Fruit fly (Drosophila melanogaster) whole organism, embryonic: Measurements from ENCODE around the gene CG3119.

Experiments used
- Atf6 ChIP-seq: fragments of 200-800 bp; sonication (Bioruptor generic); IDR thresholded peaks from 2 replicates; pipeline ENCODE4 v1.3.6; 2022; ENCODE audit warnings: missing biosample characterization, missing genetic modification characterization
- B-H2 ChIP-seq: fragments of 200-800 bp; sonication (Bioruptor generic); optimal IDR thresholded peaks from 2 replicates; lab custom pipeline; 2018; ENCODE audit warnings: missing biosample characterization, mild to moderate bottlenecking, missing genetic modification characterization
- CG10543 ChIP-seq: fragments of 200-800 bp; sonication (Bioruptor generic); optimal IDR thresholded peaks from 3 replicates; lab custom pipeline; 2017; ENCODE audit warnings: missing biosample characterization, mild to moderate bottlenecking, missing genetic modification characterization, moderate library complexity
- CG11696 ChIP-seq: fragments of 200-800 bp; sonication (Bioruptor generic); IDR thresholded peaks from 2 replicates; pipeline ENCODE4 v1.3.6; 2022; ENCODE audit warnings: missing biosample characterization, missing genetic modification characterization
- CG13123 ChIP-seq: fragments of 200-800 bp; sonication (Bioruptor generic); optimal IDR thresholded peaks from 2 replicates; lab custom pipeline; 2016; ENCODE audit warnings: missing biosample characterization, missing genetic modification characterization
- CG14710 ChIP-seq: fragments of 200-800 bp; sonication (Bioruptor generic); optimal IDR thresholded peaks from 3 replicates; lab custom pipeline; 2019; ENCODE audit warnings: missing biosample characterization, mild to moderate bottlenecking, missing genetic modification characterization, moderate library complexity
- CG15011 ChIP-seq: fragments of 200-800 bp; sonication (Bioruptor generic); optimal IDR thresholded peaks from 3 replicates; lab custom pipeline; 2018; ENCODE audit warnings: missing biosample characterization, mild to moderate bottlenecking, missing genetic modification characterization
- CG16813 ChIP-seq: fragments of 200-800 bp; sonication (Bioruptor generic); IDR thresholded peaks from 3 replicates; pipeline ENCODE4 v1.3.6; 2022; ENCODE audit warnings: missing biosample characterization, missing genetic modification characterization; ENCODE audit not compliant: partially characterized antibody
- CG17385 ChIP-seq: fragments of 200-800 bp; sonication (Bioruptor generic); optimal IDR thresholded peaks from 3 replicates; lab custom pipeline; 2018; ENCODE audit warnings: missing biosample characterization, mild to moderate bottlenecking, missing genetic modification characterization
- CG18599 ChIP-seq: fragments of 200-800 bp; sonication (Bioruptor generic); optimal IDR thresholded peaks from 3 replicates; lab custom pipeline; 2017; ENCODE audit warnings: missing biosample characterization, missing genetic modification characterization, mild to moderate bottlenecking, moderate library complexity, missing genetic modification reagents
- CG2199 ChIP-seq: fragments of 200-800 bp; sonication (Bioruptor generic); IDR thresholded peaks from 3 replicates; pipeline ENCODE4 v1.3.6; 2022; ENCODE audit warnings: missing biosample characterization, missing genetic modification characterization
- CG30020 ChIP-seq: fragments of 200-800 bp; optimal IDR thresholded peaks from 2 replicates; lab custom pipeline; 2019; ENCODE audit warnings: missing biosample characterization, mild to moderate bottlenecking, missing genetic modification characterization, moderate library complexity
- CG4360 ChIP-seq: fragments of 200-800 bp; sonication (Bioruptor generic); IDR thresholded peaks from 2 replicates; pipeline ENCODE4 v1.3.6; 2022; ENCODE audit warnings: missing biosample characterization, missing genetic modification characterization
- CG43689 ChIP-seq: fragments of 200-800 bp; sonication (Bioruptor generic); IDR thresholded peaks from 2 replicates; pipeline ENCODE4 v1.3.6; 2022; ENCODE audit warnings: missing biosample characterization, missing genetic modification characterization
- CG6683 ChIP-seq: fragments of 200-800 bp; sonication (Bioruptor generic); optimal IDR thresholded peaks from 2 replicates; lab custom pipeline; 2017; ENCODE audit warnings: missing biosample characterization, mild to moderate bottlenecking, missing genetic modification characterization, missing genetic modification reagents
- CG7556 ChIP-seq: fragments of 200-800 bp; sonication (Bioruptor generic); optimal IDR thresholded peaks from 2 replicates; lab custom pipeline; 2017; ENCODE audit warnings: missing biosample characterization, mild to moderate bottlenecking, missing genetic modification characterization
- CG7987 ChIP-seq: fragments of 200-800 bp; sonication (Bioruptor generic); optimal IDR thresholded peaks from 2 replicates; lab custom pipeline; 2018; ENCODE audit warnings: missing biosample characterization, mild to moderate bottlenecking, missing genetic modification characterization, moderate library complexity
- CG9876 ChIP-seq: fragments of 200-800 bp; sonication (Bioruptor generic); optimal IDR thresholded peaks from 2 replicates; lab custom pipeline; 2016; ENCODE audit warnings: missing biosample characterization, missing genetic modification characterization
- D19B ChIP-seq: fragments of 200-800 bp; sonication (Bioruptor generic); optimal IDR thresholded peaks from 2 replicates; lab custom pipeline; 2017; ENCODE audit warnings: missing biosample characterization, mild to moderate bottlenecking, missing genetic modification characterization
- Deaf1 ChIP-seq: fragments of 200-800 bp; optimal IDR thresholded peaks from 3 replicates; lab custom pipeline; 2019; ENCODE audit warnings: missing biosample characterization, mild to moderate bottlenecking, missing genetic modification characterization, moderate library complexity
- Ets65A ChIP-seq: fragments of 200-800 bp; sonication (Bioruptor generic); peaks from one replicate; lab custom pipeline; 2016; ENCODE audit warnings: missing biosample characterization, missing genetic modification characterization
- Gsc ChIP-seq: fragments of 200-800 bp; sonication (Bioruptor generic); IDR thresholded peaks from 2 replicates; pipeline ENCODE4 v1.3.6; 2022; ENCODE audit warnings: missing biosample characterization, missing genetic modification characterization
- H15 ChIP-seq: fragments of 200-800 bp; sonication (Bioruptor generic); IDR thresholded peaks from 3 replicates; pipeline ENCODE4 v1.3.6; 2022; ENCODE audit warnings: missing biosample characterization, missing genetic modification characterization
- Hr51 ChIP-seq, 2 experiments: fragments of 200-800 bp; sonication (Bioruptor generic); optimal IDR thresholded peaks; 2 replicates in 1 of 2; 3 replicates in 1 of 2; lab custom pipeline; 2016 to 2018; ENCODE audit warnings: missing biosample characterization in 2 of 2, missing genetic modification characterization in 2 of 2, mild to moderate bottlenecking in 1 of 2, moderate library complexity in 1 of 2
- Jarid2 ChIP-seq: fragments of 200-800 bp; sonication (Bioruptor generic); optimal IDR thresholded peaks from 3 replicates; lab custom pipeline; 2017; ENCODE audit warnings: mild to moderate bottlenecking, missing biosample characterization, missing genetic modification reagents, missing genetic modification characterization
- Mad ChIP-seq: fragments of 200-800 bp; sonication (Bioruptor generic); optimal IDR thresholded peaks from 2 replicates; lab custom pipeline; 2016; ENCODE audit warnings: missing biosample characterization, missing genetic modification characterization
- Mrtf ChIP-seq: fragments of 200-800 bp; sonication (Bioruptor generic); IDR thresholded peaks from 3 replicates; pipeline ENCODE4 v1.3.6; 2022; ENCODE audit warnings: missing biosample characterization, missing genetic modification characterization
- Pdp1 ChIP-seq, 2 experiments: fragments of 200-800 bp; sonication (Bioruptor generic); optimal IDR thresholded peaks; 3 replicates each; lab custom pipeline; 2016; ENCODE audit warnings: missing biosample characterization in 2 of 2, missing genetic modification characterization in 2 of 2, mild to moderate bottlenecking in 1 of 2, moderate library complexity in 1 of 2
- Sox102F ChIP-seq: fragments of 200-800 bp; sonication (Bioruptor generic); optimal IDR thresholded peaks from 2 replicates; lab custom pipeline; 2018; ENCODE audit warnings: missing biosample characterization, mild to moderate bottlenecking, missing genetic modification characterization, moderate library complexity
- br ChIP-seq: fragments of >200 bp; optimal IDR thresholded peaks from 2 replicates; lab custom pipeline; 2017
- caup ChIP-seq: fragments of 200-800 bp; sonication (Bioruptor generic); optimal IDR thresholded peaks from 3 replicates; lab custom pipeline; 2017; ENCODE audit warnings: missing biosample characterization, mild to moderate bottlenecking, missing genetic modification characterization, moderate library complexity; ENCODE audit not compliant: severe bottlenecking
- chinmo ChIP-seq: fragments of 200-800 bp; sonication (Bioruptor generic); IDR thresholded peaks from 4 replicates; pipeline ENCODE4 v1.3.6; 2022; ENCODE audit warnings: missing biosample characterization, missing genetic modification characterization; ENCODE audit not compliant: partially characterized antibody
- chm ChIP-seq: fragments of 200-800 bp; sonication (Bioruptor generic); IDR thresholded peaks from 2 replicates; pipeline ENCODE4 v1.3.6; 2022; ENCODE audit warnings: missing biosample characterization, missing genetic modification characterization
- crc ChIP-seq: fragments of 200-800 bp; sonication (Bioruptor generic); optimal IDR thresholded peaks from 2 replicates; lab custom pipeline; 2016; ENCODE audit warnings: missing biosample characterization, missing genetic modification characterization
- cwo ChIP-seq: fragments of 200-800 bp; sonication (Bioruptor generic); optimal IDR thresholded peaks from 3 replicates; lab custom pipeline; 2017; ENCODE audit warnings: missing biosample characterization, missing genetic modification characterization, mild to moderate bottlenecking, moderate library complexity, missing genetic modification reagents
- eve ChIP-seq, 2 experiments: fragments of >200 bp; optimal IDR thresholded peaks; 2 replicates each; lab custom pipeline; 2017; ENCODE audit warnings: missing biosample characterization in 2 of 2, missing genetic modification characterization in 2 of 2
- exex ChIP-seq: fragments of 200-800 bp; sonication (Bioruptor generic); optimal IDR thresholded peaks from 4 replicates; lab custom pipeline; 2018; ENCODE audit warnings: missing biosample characterization, mild to moderate bottlenecking, missing genetic modification characterization, moderate library complexity
- ftz-f1 ChIP-seq: fragments of 200-800 bp; sonication (Bioruptor generic); optimal IDR thresholded peaks from 2 replicates; lab custom pipeline; 2016; ENCODE audit warnings: missing biosample characterization, missing genetic modification characterization
- gem ChIP-seq: fragments of 200-800 bp; sonication (Bioruptor generic); optimal IDR thresholded peaks from 2 replicates; lab custom pipeline; 2019; ENCODE audit warnings: missing biosample characterization, mild to moderate bottlenecking, missing genetic modification characterization, moderate library complexity
- inv ChIP-seq: fragments of 200-800 bp; sonication (Bioruptor generic); IDR thresholded peaks from 2 replicates; pipeline ENCODE4 v1.3.6; 2022; ENCODE audit warnings: missing biosample characterization, missing genetic modification characterization; ENCODE audit not compliant: partially characterized antibody
- lab ChIP-seq: fragments of 200-800 bp; sonication (Bioruptor generic); optimal IDR thresholded peaks from 3 replicates; lab custom pipeline; 2017; ENCODE audit warnings: missing biosample characterization, missing genetic modification characterization, mild to moderate bottlenecking, moderate library complexity, missing genetic modification reagents
- mld ChIP-seq: fragments of 200-800 bp; sonication (Bioruptor generic); IDR thresholded peaks from 3 replicates; pipeline ENCODE4 v1.3.6; 2022; ENCODE audit warnings: missing biosample characterization, missing genetic modification characterization; ENCODE audit not compliant: partially characterized antibody
- psq ChIP-seq: fragments of 200-800 bp; sonication (Bioruptor generic); optimal IDR thresholded peaks from 2 replicates; lab custom pipeline; 2017; ENCODE audit warnings: missing biosample characterization, missing genetic modification characterization
- seq ChIP-seq: fragments of 200-800 bp; sonication (Bioruptor generic); IDR thresholded peaks from 2 replicates; pipeline ENCODE4 v1.3.6; 2022; ENCODE audit warnings: missing biosample characterization, missing genetic modification characterization
- sna ChIP-seq: fragments of 200-800 bp; sonication (Bioruptor generic); IDR thresholded peaks from 2 replicates; pipeline ENCODE4 v1.3.6; 2022; ENCODE audit warnings: missing biosample characterization, missing genetic modification characterization; ENCODE audit not compliant: partially characterized antibody
- sqz ChIP-seq: fragments of 200-800 bp; sonication (Bioruptor generic); optimal IDR thresholded peaks from 3 replicates; lab custom pipeline; 2018; ENCODE audit warnings: missing biosample characterization, mild to moderate bottlenecking, missing genetic modification characterization
- sug ChIP-seq: fragments of 200-800 bp; optimal IDR thresholded peaks from 2 replicates; lab custom pipeline; 2019; ENCODE audit warnings: missing biosample characterization, mild to moderate bottlenecking, missing genetic modification characterization, moderate library complexity
- toy ChIP-seq: fragments of 200-800 bp; sonication (Bioruptor generic); IDR thresholded peaks from 2 replicates; pipeline ENCODE4 v1.3.6; 2022; ENCODE audit warnings: missing biosample characterization, missing genetic modification characterization
- wor ChIP-seq: fragments of 200-800 bp; sonication (Bioruptor generic); IDR thresholded peaks from 2 replicates; pipeline ENCODE4 v1.3.6; 2022; ENCODE audit warnings: missing biosample characterization, missing genetic modification characterization

CG3119 gene

DNA sequence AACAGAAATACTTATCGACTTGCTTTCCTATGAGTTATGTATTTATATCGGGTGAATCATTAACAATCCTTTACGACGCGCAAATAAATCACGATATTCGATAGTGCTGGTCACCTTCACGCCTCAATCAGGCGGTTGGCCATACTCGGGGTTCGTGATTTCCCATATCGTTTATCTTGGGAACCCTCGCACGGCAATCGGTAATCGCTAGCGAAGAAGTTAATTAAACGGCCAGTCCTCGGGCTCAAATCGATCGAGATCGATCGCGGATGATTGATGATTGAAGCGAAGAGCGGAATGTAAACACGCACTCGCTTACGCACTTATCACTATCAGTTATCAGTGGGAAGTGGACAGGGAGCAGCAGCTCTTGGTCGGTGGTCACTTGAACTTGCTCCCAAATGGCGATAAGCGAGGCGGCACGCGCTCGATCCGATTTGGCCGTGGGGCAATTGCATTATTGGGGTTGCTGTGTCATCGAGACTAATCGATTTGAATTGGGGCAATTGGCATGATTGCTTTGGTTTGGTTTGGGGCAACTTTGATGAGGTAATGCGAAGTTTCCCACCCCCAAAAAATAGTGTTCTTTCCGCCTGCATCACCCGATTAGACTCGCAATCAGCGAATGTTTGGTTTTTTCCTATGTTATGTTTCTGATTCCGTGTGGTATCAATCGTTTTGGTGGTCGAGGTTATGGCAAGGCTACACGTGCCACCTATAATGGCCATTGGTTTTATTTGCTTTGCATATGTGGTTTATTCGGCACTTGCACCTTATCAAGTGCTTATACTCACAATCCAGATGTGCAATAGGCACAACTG is 36.5 kb downstream of the CG3119 start (continued):
- TF ChIP-seq CG18599 (GFP tag; lab: Kevin White, UChicago) (peak; percentile 44), Hr51 (GFP tag; optimal IDR thresholded peaks at IDR 0.05; lab: Kevin White, UChicago) (no peak), psq (GFP tag; lab: Kevin White, UChicago) (no peak), CG6683 (no peak), CG13123 (GFP tag; lab: Kevin White, UChicago) (no peak), Mad (GFP tag; lab: Kevin White, UChicago) (no peak), CG30020 (no peak), Ets65A (GFP tag; lab: Kevin White, UChicago) (no peak), lab (GFP tag; lab: Kevin White, UChicago) (peak; percentile 90), eve (GFP tag; optimal IDR thresholded peaks at IDR 0.05; lab: Kevin White, UChicago) (no peak), sqz (GFP tag; lab: Kevin White, UChicago) (no peak), chinmo (GFP tag; lab: Robert Waterston, UW) (0 out of 4 replicates have a peak, but pooled peaks have one; percentile 45), toy (GFP tag; lab: Robert Waterston, UW) (no peak), crc (no peak), Sox102F (GFP tag; lab: Kevin White, UChicago) (no peak), caup (GFP tag; lab: Kevin White, UChicago) (no peak), Atf6 (no peak), CG14710 (tag; lab: Kevin White, UChicago) (no peak), CG9876 (no peak), Deaf1 (tag; lab: Kevin White, UChicago) (peak; percentile 15), CG17385 (GFP tag; lab: Kevin White, UChicago) (no peak), chm (GFP tag; lab: Robert Waterston, UW) (no peak), exex (peak; percentile 93), CG15011 (GFP tag; lab: Kevin White, UChicago) (no peak), CG4360 (GFP tag; lab: Robert Waterston, UW) (no peak), D19B (GFP tag; lab: Kevin White, UChicago) (no peak), seq (GFP tag; lab: Robert Waterston, UW) (no peak), CG10543 (GFP tag; lab: Kevin White, UChicago) (peak; percentile 29), CG43689 (GFP tag; lab: Robert Waterston, UW) (no peak), inv (GFP tag; lab: Robert Waterston, UW) (no peak), sna (GFP tag; lab: Robert Waterston, UW) (no peak), gem (tag; lab: Kevin White, UChicago) (no peak), Gsc (GFP tag; lab: Robert Waterston, UW) (no peak), cwo (GFP tag; lab: Kevin White, UChicago) (peak; percentile 83), CG16813 (GFP tag; lab: Robert Waterston, UW) (no peak), wor (GFP tag; lab: Robert Waterston, UW) (no peak), ftz-f1 (GFP tag; lab: Kevin White, UChicago) (peak; percentile 41), CG11696 (GFP tag; lab: Robert Waterston, UW) (no peak), br (lab: Kevin White, UChicago) (no peak), H15 (no peak), CG2199 (no peak), Pdp1 (GFP tag; optimal IDR thresholded peaks at IDR 0.05; lab: Kevin White, UChicago) (peak in 1 of 2 experiments; percentile 25), mld (GFP tag; lab: Robert Waterston, UW) (no peak), B-H2 (GFP tag; lab: Kevin White, UChicago) (no peak), Jarid2 (GFP tag; lab: Kevin White, UChicago) (no peak), CG7556 (GFP tag; lab: Kevin White, UChicago) (no peak), Mrtf (no peak), sug (tag; lab: Kevin White, UChicago) (peak; percentile 86), CG7987 (GFP tag; lab: Kevin White, UChicago) (peak; percentile 82)
